Worm (Caenorhabditis elegans) whole organism, L4 larva: ENCODE data around the gene gem-1.

Source experiments
- R02D3.7 ChIP-seq: fragments of 150-350 bp; sonication (generic microtip); optimal IDR thresholded peaks from 3 replicates; lab custom pipeline; 2014; ENCODE audit warnings: missing biosample characterization, missing genetic modification characterization
- gei-8 ChIP-seq: fragments of 200-800 bp; sonication (Bioruptor generic); optimal IDR thresholded peaks from 2 replicates; lab custom pipeline; 2018; ENCODE audit warnings: mild to moderate bottlenecking, missing genetic modification characterization, missing compliant biosample characterization
- hif-1 ChIP-seq, 2 experiments: sonication (generic microtip); optimal IDR thresholded peaks; 2 replicates each; lab custom pipeline; 2016 to 2017; ENCODE audit warnings: missing compliant biosample characterization in 2 of 2, missing genetic modification characterization in 2 of 2, missing genetic modification reagents in 2 of 2, missing genotype in 2 of 2, mild to moderate bottlenecking in 1 of 2
- lin-1 ChIP-seq: fragments of 200-800 bp; sonication (Bioruptor generic); IDR thresholded peaks from 2 replicates; pipeline ENCODE4 v1.3.6; 2022; ENCODE audit warnings: missing genetic modification reagents, missing genetic modification characterization, missing compliant biosample characterization
- lir-3 ChIP-seq: sonication (generic microtip); optimal IDR thresholded peaks from 2 replicates; lab custom pipeline; 2016; ENCODE audit warnings: mild to moderate bottlenecking, missing genetic modification characterization, missing compliant biosample characterization
- mep-1 ChIP-seq: fragments of 150-350 bp; sonication (generic microtip); optimal IDR thresholded peaks from 3 replicates; lab custom pipeline; 2014; ENCODE audit warnings: missing biosample characterization, missing genetic modification characterization
- nhr-76 ChIP-seq: fragments of 150-350 bp; optimal IDR thresholded peaks from 2 replicates; lab custom pipeline; 2014; ENCODE audit warnings: missing biosample characterization, missing genetic modification characterization
- zag-1 ChIP-seq: fragments of 150-350 bp; optimal IDR thresholded peaks from 2 replicates; lab custom pipeline; 2014; ENCODE audit warnings: missing biosample characterization, missing genetic modification characterization

ce11 chrX:13337728-13338127 lies 39.1 kb downstream of the gem-1 start, which contains the start of gene ptr-24:
- no peak for TF ChIP-seq zag-1 (tag; lab: Kevin White, UChicago)
- no peak for TF ChIP-seq mep-1 (tag; lab: Kevin White, UChicago)
- no peak for TF ChIP-seq nhr-76 (tag; lab: Kevin White, UChicago)
- TF ChIP-seq gei-8 (GFP tag; lab: Kevin White, UChicago), result no peak
- no peak for TF ChIP-seq hif-1 (tag; optimal IDR thresholded peaks at IDR 0.05; lab: Kevin White, UChicago)
- TF ChIP-seq lir-3 (tag; lab: Kevin White, UChicago), result no peak
- no peak for TF ChIP-seq lin-1 (GFP tag; lab: Robert Waterston, UW)
- TF ChIP-seq R02D3.7, result no peak
